Fruit fly (Drosophila melanogaster) Kc167 (cell line): ENCODE measurements around the gene Scm.

Source experiments
- Myc ChIP-seq: fragments of >200 bp; optimal IDR thresholded peaks from 2 replicates; lab custom pipeline; 2017; ENCODE audit warnings: missing external identifiers
- Sin3A ChIP-seq: fragments of >200 bp; optimal IDR thresholded peaks from 2 replicates; lab custom pipeline; 2018; ENCODE audit warnings: missing external identifiers
- h ChIP-seq: fragments of >200 bp; optimal IDR thresholded peaks from 3 replicates; lab custom pipeline; 2018; ENCODE audit warnings: missing external identifiers
- psq ChIP-seq: fragments of >200 bp; optimal IDR thresholded peaks from 2 replicates; lab custom pipeline; 2017; ENCODE audit warnings: missing external identifiers

DNA sequence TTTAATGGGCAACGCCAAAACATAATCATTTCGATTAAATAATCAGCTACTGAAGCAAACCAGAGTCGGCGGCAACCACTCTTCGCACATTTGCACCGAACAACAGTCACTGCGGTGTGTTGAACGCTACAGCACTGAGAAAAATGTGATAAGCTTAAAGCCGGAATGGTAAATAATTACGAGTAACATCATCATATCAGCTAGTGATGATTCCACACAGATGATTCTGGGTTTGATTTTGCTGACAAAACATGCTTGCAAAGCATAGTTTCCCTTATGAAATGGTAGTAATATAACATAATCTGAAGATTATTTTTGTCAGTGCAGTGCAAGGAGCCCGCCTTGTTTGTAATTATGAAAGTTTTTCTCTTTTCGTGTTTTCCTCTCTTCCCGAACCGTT is 39.3 kb downstream of the Scm start:
- TF ChIP-seq Sin3A (lab: Kevin White, UChicago): no peak
- no peak for TF ChIP-seq Myc
- TF ChIP-seq psq (lab: Kevin White, UChicago): no peak
- no peak for TF ChIP-seq h (lab: Kevin White, UChicago)
